Fruit fly (Drosophila melanogaster) whole organism, embryonic: ENCODE data around the gene CG14840.
A peak's percentile ranks its signal among the peaks of the same experiment; 100 is the strongest.

Experiments
- CG10267 ChIP-seq: fragments of 200-800 bp; sonication (Bioruptor generic); optimal IDR thresholded peaks from 2 replicates; lab custom pipeline; 2018; ENCODE audit warnings: missing biosample characterization, mild to moderate bottlenecking, missing genetic modification characterization, moderate library complexity
- CG10979 ChIP-seq: fragments of 200-800 bp; sonication (Bioruptor generic); optimal IDR thresholded peaks from 2 replicates; lab custom pipeline; 2018; ENCODE audit warnings: missing biosample characterization, mild to moderate bottlenecking, missing genetic modification characterization, moderate library complexity
- CG12219 ChIP-seq: fragments of 200-800 bp; sonication (Bioruptor generic); optimal IDR thresholded peaks from 3 replicates; lab custom pipeline; 2018; ENCODE audit warnings: missing biosample characterization, mild to moderate bottlenecking, missing genetic modification characterization
- CG12942 ChIP-seq: fragments of 200-800 bp; sonication (Bioruptor generic); optimal IDR thresholded peaks from 3 replicates; lab custom pipeline; 2016; ENCODE audit warnings: missing biosample characterization, missing genetic modification characterization
- CG15269 ChIP-seq: fragments of 200-800 bp; sonication (Bioruptor generic); optimal IDR thresholded peaks from 2 replicates; lab custom pipeline; 2018; ENCODE audit warnings: missing biosample characterization, mild to moderate bottlenecking, missing genetic modification characterization, moderate library complexity
- CG16813 ChIP-seq: fragments of 200-800 bp; sonication (Bioruptor generic); IDR thresholded peaks from 3 replicates; pipeline ENCODE4 v1.3.6; 2022; ENCODE audit warnings: missing biosample characterization, missing genetic modification characterization; ENCODE audit not compliant: partially characterized antibody
- CG18262 ChIP-seq: fragments of 200-800 bp; optimal IDR thresholded peaks from 3 replicates; lab custom pipeline; 2019; ENCODE audit warnings: missing biosample characterization, mild to moderate bottlenecking, missing genetic modification characterization, moderate library complexity
- CG2875 ChIP-seq: fragments of 200-800 bp; sonication (Bioruptor generic); optimal IDR thresholded peaks from 2 replicates; lab custom pipeline; 2017; ENCODE audit warnings: missing biosample characterization, mild to moderate bottlenecking, missing genetic modification characterization, missing genetic modification reagents
- CG31365 ChIP-seq: fragments of 200-800 bp; sonication (Bioruptor generic); optimal IDR thresholded peaks from 2 replicates; lab custom pipeline; 2018; ENCODE audit warnings: missing biosample characterization, mild to moderate bottlenecking, missing genetic modification characterization
- CG33557 ChIP-seq: fragments of 200-800 bp; sonication (Bioruptor generic); optimal IDR thresholded peaks from 2 replicates; lab custom pipeline; 2019; ENCODE audit warnings: missing biosample characterization, mild to moderate bottlenecking, missing genetic modification characterization, moderate library complexity
- CG5953 ChIP-seq: fragments of 200-800 bp; sonication (Bioruptor generic); IDR thresholded peaks from 2 replicates; pipeline ENCODE4 v1.3.6; 2022; ENCODE audit warnings: missing biosample characterization, missing genetic modification characterization
- CG6272 ChIP-seq: fragments of 200-800 bp; sonication (Bioruptor generic); IDR thresholded peaks from 2 replicates; pipeline ENCODE4 v1.3.6; 2022; ENCODE audit warnings: missing biosample characterization, missing genetic modification characterization
- CG8089 ChIP-seq: fragments of 200-800 bp; sonication (Bioruptor generic); optimal IDR thresholded peaks from 3 replicates; lab custom pipeline; 2016; ENCODE audit warnings: missing biosample characterization, missing genetic modification characterization
- CG8290 ChIP-seq, 3 experiments: fragments of 200-800 bp; sonication (Bioruptor generic); optimal IDR thresholded peaks; 2 replicates each; lab custom pipeline; 2016 to 2019; ENCODE audit warnings: missing biosample characterization in 3 of 3, missing genetic modification characterization in 3 of 3, mild to moderate bottlenecking in 2 of 3, moderate library complexity in 1 of 3
- Dll ChIP-seq: fragments of 200-800 bp; sonication (Bioruptor generic); IDR thresholded peaks from 4 replicates; pipeline ENCODE4 v1.3.6; 2022; ENCODE audit warnings: missing biosample characterization, missing genetic modification characterization; ENCODE audit not compliant: partially characterized antibody
- Dp ChIP-seq: fragments of 200-800 bp; sonication (Bioruptor generic); optimal IDR thresholded peaks from 2 replicates; lab custom pipeline; 2018; ENCODE audit warnings: missing biosample characterization, mild to moderate bottlenecking, missing genetic modification characterization, moderate library complexity
- Eip74EF ChIP-seq, 2 experiments: fragments of 200-800 bp in 1 of 2; fragments of >200 bp in 1 of 2; sonication (Bioruptor generic) in 1 of 2; optimal IDR thresholded peaks; 2 replicates each; lab custom pipeline; 2017 to 2019; ENCODE audit warnings: missing biosample characterization in 2 of 2, missing genetic modification characterization in 2 of 2, mild to moderate bottlenecking in 1 of 2, moderate library complexity in 1 of 2
- Elba2 ChIP-seq: fragments of 200-800 bp; sonication (Bioruptor generic); optimal IDR thresholded peaks from 3 replicates; lab custom pipeline; 2016; ENCODE audit warnings: missing biosample characterization, missing genetic modification characterization
- Fer2 ChIP-seq: fragments of 200-800 bp; sonication (Bioruptor generic); optimal IDR thresholded peaks from 2 replicates; lab custom pipeline; 2018; ENCODE audit warnings: missing biosample characterization, mild to moderate bottlenecking, missing genetic modification characterization, moderate library complexity
- Fer3 ChIP-seq: fragments of 200-800 bp; sonication (Bioruptor generic); optimal IDR thresholded peaks from 2 replicates; lab custom pipeline; 2018; ENCODE audit warnings: missing biosample characterization, mild to moderate bottlenecking, missing genetic modification characterization, moderate library complexity
- MBD-R2 ChIP-seq: fragments of 200-800 bp; sonication (Bioruptor generic); IDR thresholded peaks from 2 replicates; pipeline ENCODE4 v1.3.6; 2022; ENCODE audit warnings: missing biosample characterization, missing genetic modification characterization
- Med ChIP-seq: fragments of 200-800 bp; sonication (Bioruptor generic); peaks from one replicate; lab custom pipeline; 2016; ENCODE audit warnings: missing biosample characterization, missing genetic modification characterization, mild to moderate bottlenecking, inconsistent platforms, moderate library complexity
- Myb ChIP-seq: fragments of 200-800 bp; sonication (Bioruptor generic); optimal IDR thresholded peaks from 2 replicates; lab custom pipeline; 2016; ENCODE audit warnings: missing biosample characterization, missing genetic modification characterization
- YL-1 ChIP-seq: fragments of 200-800 bp; sonication (Bioruptor generic); optimal IDR thresholded peaks from 3 replicates; lab custom pipeline; 2017; ENCODE audit warnings: missing biosample characterization, mild to moderate bottlenecking, missing genetic modification characterization
- cg ChIP-seq: fragments of 200-800 bp; sonication (Bioruptor generic); optimal IDR thresholded peaks from 3 replicates; lab custom pipeline; 2019; ENCODE audit warnings: missing biosample characterization, mild to moderate bottlenecking, missing genetic modification characterization, moderate library complexity
- chinmo ChIP-seq: fragments of 200-800 bp; sonication (Bioruptor generic); IDR thresholded peaks from 4 replicates; pipeline ENCODE4 v1.3.6; 2022; ENCODE audit warnings: missing biosample characterization, missing genetic modification characterization; ENCODE audit not compliant: partially characterized antibody
- chm ChIP-seq: fragments of 200-800 bp; sonication (Bioruptor generic); IDR thresholded peaks from 2 replicates; pipeline ENCODE4 v1.3.6; 2022; ENCODE audit warnings: missing biosample characterization, missing genetic modification characterization
- chn ChIP-seq: fragments of 200-800 bp; sonication (Bioruptor generic); optimal IDR thresholded peaks from 2 replicates; lab custom pipeline; 2016; ENCODE audit warnings: missing biosample characterization, missing genetic modification characterization
- ewg ChIP-seq: fragments of 200-800 bp; sonication (Bioruptor generic); optimal IDR thresholded peaks from 3 replicates; lab custom pipeline; 2017; ENCODE audit warnings: mild to moderate bottlenecking, missing biosample characterization, missing genetic modification reagents, missing genetic modification characterization
- gfzf ChIP-seq: fragments of 200-800 bp; sonication (Bioruptor generic); optimal IDR thresholded peaks from 2 replicates; lab custom pipeline; 2016; ENCODE audit warnings: missing biosample characterization, mild to moderate bottlenecking, missing genetic modification characterization, moderate library complexity
- insv ChIP-seq, 2 experiments: fragments of 200-800 bp; sonication (Bioruptor generic); optimal IDR thresholded peaks; 3 replicates each; lab custom pipeline; 2016 to 2018; ENCODE audit warnings: missing biosample characterization in 2 of 2, missing genetic modification characterization in 2 of 2
- kni ChIP-seq: fragments of 200-800 bp; sonication (Bioruptor generic); optimal IDR thresholded peaks from 3 replicates; lab custom pipeline; 2017; ENCODE audit warnings: mild to moderate bottlenecking, missing biosample characterization, missing genetic modification reagents, missing genetic modification characterization
- knrl ChIP-seq: fragments of 200-800 bp; sonication (Bioruptor generic); IDR thresholded peaks from 3 replicates; pipeline ENCODE4 v1.3.6; 2022; ENCODE audit warnings: missing biosample characterization, missing genetic modification characterization; ENCODE audit not compliant: partially characterized antibody
- mirr ChIP-seq: fragments of 200-800 bp; sonication (Bioruptor generic); optimal IDR thresholded peaks from 3 replicates; lab custom pipeline; 2018; ENCODE audit warnings: missing biosample characterization, mild to moderate bottlenecking, missing genetic modification characterization
- nom ChIP-seq: fragments of 200-800 bp; sonication (Bioruptor generic); optimal IDR thresholded peaks from 2 replicates; lab custom pipeline; 2017; ENCODE audit warnings: missing biosample characterization, missing genetic modification characterization, mild to moderate bottlenecking, moderate library complexity, missing genetic modification reagents
- oc ChIP-seq: fragments of 200-800 bp; sonication (Bioruptor generic); optimal IDR thresholded peaks from 2 replicates; lab custom pipeline; 2018; ENCODE audit warnings: missing biosample characterization, mild to moderate bottlenecking, missing genetic modification characterization, moderate library complexity
- otp ChIP-seq: fragments of 200-800 bp; sonication (Bioruptor generic); IDR thresholded peaks from 3 replicates; pipeline ENCODE4, ENCODE4 v1.3.6; 2022; ENCODE audit warnings: missing biosample characterization, missing genetic modification characterization
- pho ChIP-seq: fragments of 200-800 bp; sonication (Bioruptor generic); optimal IDR thresholded peaks from 2 replicates; lab custom pipeline; 2016; ENCODE audit warnings: missing biosample characterization, missing genetic modification characterization
- ranshi ChIP-seq: fragments of 200-800 bp; sonication (Bioruptor generic); IDR thresholded peaks from 2 replicates; pipeline ENCODE4 v1.3.6; 2022; ENCODE audit warnings: missing biosample characterization, missing genetic modification characterization
- rib ChIP-seq: fragments of 200-800 bp; sonication (Bioruptor generic); IDR thresholded peaks from 2 replicates; pipeline ENCODE4 v1.3.6; 2022; ENCODE audit warnings: missing biosample characterization, missing genetic modification characterization
- sd ChIP-seq: fragments of 200-800 bp; sonication (Bioruptor generic); optimal IDR thresholded peaks from 3 replicates; lab custom pipeline; 2018; ENCODE audit warnings: missing biosample characterization, mild to moderate bottlenecking, missing genetic modification characterization, moderate library complexity
- sna ChIP-seq: fragments of 200-800 bp; sonication (Bioruptor generic); IDR thresholded peaks from 2 replicates; pipeline ENCODE4 v1.3.6; 2022; ENCODE audit warnings: missing biosample characterization, missing genetic modification characterization; ENCODE audit not compliant: partially characterized antibody
- stwl ChIP-seq: fragments of 200-800 bp; sonication (Bioruptor generic); optimal IDR thresholded peaks from 3 replicates; lab custom pipeline; 2018; ENCODE audit warnings: missing biosample characterization, mild to moderate bottlenecking, missing genetic modification characterization, moderate library complexity
- unc-4 ChIP-seq: fragments of 200-800 bp; sonication (Bioruptor generic); IDR thresholded peaks from 2 replicates; pipeline ENCODE4 v1.3.6; 2022; ENCODE audit warnings: missing biosample characterization, missing genetic modification characterization; ENCODE audit not compliant: partially characterized antibody
- z ChIP-seq: fragments of 200-800 bp; sonication (Bioruptor generic); IDR thresholded peaks from 3 replicates; pipeline ENCODE4 v1.3.6; 2022; ENCODE audit warnings: missing biosample characterization, missing genetic modification characterization

CG14840 gene

DNA sequence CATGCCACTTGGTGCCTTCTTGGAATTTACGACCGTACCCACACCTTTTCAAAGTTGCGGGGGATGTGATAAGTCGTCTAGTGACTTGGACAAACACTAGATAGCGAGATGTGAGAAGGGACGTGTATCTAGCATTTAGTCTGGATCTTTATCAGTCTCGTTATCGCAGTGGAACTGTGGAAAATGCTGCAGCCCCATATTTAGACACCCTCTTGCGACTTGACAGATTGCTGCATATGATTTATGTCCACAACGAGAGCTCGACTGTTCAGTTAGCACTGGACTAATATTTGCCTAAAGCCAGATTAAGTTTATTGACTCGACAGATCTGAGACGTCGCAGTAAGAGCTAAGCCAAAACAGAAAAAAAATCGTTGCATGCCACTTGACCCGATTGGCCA is 38.9 kb upstream of the CG14840 start (continued):
- TF ChIP-seq CG12942 (GFP tag; lab: Kevin White, UChicago) (no peak), chn (no peak), CG12219 (peak; percentile 37), oc (tag; lab: Kevin White, UChicago) (peak; percentile 72), ranshi (peak; percentile 7; the same call in 1 of the 2 replicates), Fer3 (tag; lab: Kevin White, UChicago) (peak; percentile 17), CG8290 (GFP tag; optimal IDR thresholded peaks at IDR 0.05; lab: Kevin White, UChicago) (no peak), CG8290 (tag; optimal IDR thresholded peaks at IDR 0.05; lab: Kevin White, UChicago) (peak in 1 of 2 experiments; percentile 16), mirr (GFP tag; lab: Kevin White, UChicago) (peak; percentile 12), CG2875 (GFP tag; lab: Kevin White, UChicago) (peak; percentile 11), kni (GFP tag; lab: Kevin White, UChicago) (peak; percentile 87), ewg (peak; percentile 17), CG31365 (peak; percentile 71), Med (GFP tag; lab: Kevin White, UChicago) (peak; percentile 81), Eip74EF (GFP tag; optimal IDR thresholded peaks at IDR 0.05; lab: Kevin White, UChicago) (no peak), CG18262 (tag; lab: Kevin White, UChicago) (peak; percentile 40), CG6272 (no peak), CG5953 (GFP tag; lab: Robert Waterston, UW) (no peak), z (GFP tag; lab: Robert Waterston, UW) (no peak)

DNA sequence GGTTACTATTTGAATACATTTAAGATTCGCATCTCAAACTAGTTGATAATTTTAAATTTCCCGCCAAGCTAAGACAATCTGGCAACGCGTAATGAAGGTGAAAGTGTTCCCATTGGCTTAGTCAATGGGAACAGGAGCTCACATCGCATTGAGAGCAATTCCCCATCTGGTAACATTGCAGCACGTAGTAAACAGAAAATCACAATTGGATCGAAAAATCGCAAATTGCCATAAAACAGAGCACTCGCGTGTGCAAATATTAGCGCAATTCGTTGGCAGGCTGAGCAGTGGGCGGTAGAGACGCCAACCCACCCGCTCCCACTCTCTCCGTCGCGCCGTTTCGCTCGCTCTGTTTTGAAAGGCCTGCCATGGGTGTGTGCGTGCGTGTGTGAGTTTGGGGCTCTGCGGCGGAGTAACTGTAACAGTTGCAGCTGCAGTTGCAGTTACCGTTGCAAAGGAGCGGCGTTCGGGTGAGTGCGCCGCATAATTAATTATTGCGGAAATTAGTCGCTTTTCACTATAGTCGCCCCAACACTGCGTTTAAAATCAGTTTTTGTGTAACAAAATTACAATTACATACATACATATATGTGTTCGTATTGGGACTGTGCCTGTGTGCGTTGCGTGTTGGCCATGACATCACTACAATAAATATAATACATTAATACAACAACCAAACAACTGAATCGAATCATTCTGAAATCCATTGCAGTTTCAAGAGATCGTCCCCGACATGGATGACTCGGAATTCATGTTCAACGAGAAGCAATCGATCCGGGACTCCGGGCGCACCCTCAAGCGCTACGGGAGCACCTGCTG is 37.3 kb upstream of the CG14840 start:
- TF ChIP-seq cg (peak; percentile 92), nom (GFP tag; lab: Kevin White, UChicago) (peak; percentile 56), Myb (GFP tag; lab: Kevin White, UChicago) (peak; percentile 30), Dll (GFP tag; lab: Robert Waterston, UW) (peak; percentile 60; the same call in 1 of the 4 replicates), gfzf (peak; percentile 56), chinmo (GFP tag; lab: Robert Waterston, UW) (0 out of 4 replicates have a peak, but pooled peaks have one; percentile 60), sd (tag; lab: Kevin White, UChicago) (no peak), CG33557 (peak; percentile 18), pho (GFP tag; lab: Kevin White, UChicago) (no peak), CG8089 (GFP tag; lab: Kevin White, UChicago) (no peak), YL-1 (GFP tag; lab: Kevin White, UChicago) (peak; percentile 41), CG10267 (tag; lab: Kevin White, UChicago) (peak; percentile 17), kni (GFP tag; lab: Kevin White, UChicago) (peak; percentile 94), CG16813 (GFP tag; lab: Robert Waterston, UW) (0 out of 3 replicates have a peak, but pooled peaks have one; percentile 10), Fer2 (tag; lab: Kevin White, UChicago) (no peak), unc-4 (GFP tag; lab: Robert Waterston, UW) (0 out of 2 replicates have a peak, but pooled peaks have one; percentile 26), CG15269 (tag; lab: Kevin White, UChicago) (no peak), Dp (GFP tag; lab: Kevin White, UChicago) (peak; percentile 94), CG10979 (peak; percentile 3), knrl (GFP tag; lab: Robert Waterston, UW) (0 out of 3 replicates have a peak, but pooled peaks have one; percentile 23), stwl (peak; percentile 18), MBD-R2 (GFP tag; lab: Robert Waterston, UW) (peak; percentile 46; the same call in 1 of the 2 replicates), insv (GFP tag; optimal IDR thresholded peaks at IDR 0.05; lab: Kevin White, UChicago) (peak in 1 of 2 experiments; percentile 36), chm (GFP tag; lab: Robert Waterston, UW) (peak; percentile 58; the same call in 1 of the 2 replicates), otp (GFP tag; lab: Robert Waterston, UW) (0 out of 3 replicates have a peak, but pooled peaks have one; percentile 32), Elba2 (GFP tag; lab: Kevin White, UChicago) (peak; percentile 86), rib (GFP tag; lab: Robert Waterston, UW) (peak; percentile 28; the same call in 1 of the 2 replicates), sna (GFP tag; lab: Robert Waterston, UW) (0 out of 2 replicates have a peak, but pooled peaks have one; percentile 27)
